Worm (Caenorhabditis elegans) whole organism, young adult: ENCODE measurements around the gene str-246.
A peak's percentile ranks its signal among the peaks of the same experiment; 100 is the strongest.

Source experiments
- B0035.1 ChIP-seq: sonication (generic microtip); optimal IDR thresholded peaks from 2 replicates; lab custom pipeline; 2016; ENCODE audit warnings: missing genetic modification characterization, mild to moderate bottlenecking, missing compliant biosample characterization, missing genotype, missing genetic modification reagents
- C17E4.6 ChIP-seq: fragments of 200-800 bp; sonication (Bioruptor generic); IDR thresholded peaks from 2 replicates; pipeline ENCODE4 v1.3.6; 2022; ENCODE audit warnings: missing genetic modification reagents, missing genetic modification characterization, missing compliant biosample characterization
- F22D6.2 ChIP-seq: sonication (generic microtip); optimal IDR thresholded peaks from 2 replicates; lab custom pipeline; 2016; ENCODE audit warnings: mild to moderate bottlenecking, missing genetic modification characterization, missing compliant biosample characterization
- F55B11.4 ChIP-seq: sonication (generic microtip); optimal IDR thresholded peaks from 2 replicates; lab custom pipeline; 2016; ENCODE audit warnings: missing compliant biosample characterization, missing genetic modification characterization, borderline replicate concordance; ENCODE audit not compliant: insufficient read depth
- F57A8.1 ChIP-seq: fragments of 200-800 bp; sonication (Bioruptor generic); optimal IDR thresholded peaks from 2 replicates; lab custom pipeline; 2018; ENCODE audit warnings: mild to moderate bottlenecking, missing genetic modification characterization, moderate library complexity, missing compliant biosample characterization
- K11D2.4 ChIP-seq: fragments of 200-800 bp; sonication (Bioruptor generic); IDR thresholded peaks from 2 replicates; pipeline ENCODE4 v1.3.6; 2022; ENCODE audit warnings: missing genetic modification reagents, missing genetic modification characterization, missing compliant biosample characterization
- T07F8.4 ChIP-seq: sonication (generic microtip); optimal IDR thresholded peaks from 2 replicates; lab custom pipeline; 2016; ENCODE audit warnings: mild to moderate bottlenecking, missing genetic modification characterization, moderate library complexity, missing compliant biosample characterization
- Y56A3A.18 ChIP-seq: fragments of 200-800 bp; sonication (Bioruptor generic); IDR thresholded peaks from 2 replicates; pipeline ENCODE4 v1.3.6; 2022; ENCODE audit warnings: missing genetic modification reagents, missing genetic modification characterization, missing compliant biosample characterization
- Y79H2A.3 ChIP-seq: fragments of 200-800 bp; sonication (Bioruptor generic); conservative IDR thresholded peaks from 2 replicates; pipeline ENCODE4 v1.3.6; 2022; ENCODE audit warnings: missing genetic modification reagents, missing genetic modification characterization, missing compliant biosample characterization
- ama-1 ChIP-seq, 3 experiments: fragments of 150-350 bp in 1 of 3; sonication (generic microtip) in 2 of 3; optimal IDR thresholded peaks; 2 replicates each; lab custom pipeline; 2014 to 2018; ENCODE audit warnings: missing biosample characterization in 2 of 3, missing genetic modification characterization in 2 of 3, missing genetic modification reagents in 2 of 3
- attf-5 ChIP-seq: fragments of 200-800 bp; sonication (Bioruptor generic); optimal IDR thresholded peaks from 2 replicates; lab custom pipeline; 2018; ENCODE audit warnings: mild to moderate bottlenecking, missing genetic modification characterization, missing compliant biosample characterization
- bed-2 ChIP-seq: fragments of 200-800 bp; sonication (Bioruptor generic); IDR thresholded peaks from 2 replicates; pipeline ENCODE4 v1.3.6; 2022; ENCODE audit warnings: missing genetic modification reagents, missing genetic modification characterization, missing compliant biosample characterization
- ceh-100 ChIP-seq: fragments of 200-800 bp; sonication (Bioruptor generic); IDR thresholded peaks from 2 replicates; pipeline ENCODE4 v1.3.6; 2022; ENCODE audit warnings: missing genetic modification reagents, missing genetic modification characterization, missing compliant biosample characterization
- ceh-58 ChIP-seq: fragments of 200-800 bp; sonication (Bioruptor generic); IDR thresholded peaks from 2 replicates; pipeline ENCODE4 v1.3.6; 2022; ENCODE audit warnings: missing genetic modification characterization, missing compliant biosample characterization
- chd-7 ChIP-seq: sonication (generic microtip); optimal IDR thresholded peaks from 2 replicates; lab custom pipeline; 2016; ENCODE audit warnings: mild to moderate bottlenecking, missing genetic modification characterization, moderate library complexity, missing compliant biosample characterization
- efl-1 ChIP-seq: fragments of 150-350 bp; optimal IDR thresholded peaks from 2 replicates; lab custom pipeline; 2014; ENCODE audit warnings: missing biosample characterization, missing genetic modification reagents, missing genetic modification characterization
- fkh-3 ChIP-seq: sonication (generic microtip); optimal IDR thresholded peaks from 2 replicates; lab custom pipeline; 2016; ENCODE audit warnings: mild to moderate bottlenecking, missing genetic modification characterization, missing compliant biosample characterization
- hlh-26 ChIP-seq: fragments of 200-800 bp; sonication (Bioruptor generic); conservative IDR thresholded peaks from 2 replicates; pipeline ENCODE4 v1.3.6; 2022; ENCODE audit warnings: missing genetic modification reagents, missing genetic modification characterization, missing compliant biosample characterization
- hrde-1 ChIP-seq: sonication (generic microtip); optimal IDR thresholded peaks from 2 replicates; lab custom pipeline; 2016; ENCODE audit warnings: missing genetic modification characterization, mild to moderate bottlenecking, missing compliant biosample characterization, moderate library complexity, missing genotype, missing genetic modification reagents, borderline replicate concordance
- hsf-1 ChIP-seq: fragments of 200-800 bp; sonication (Bioruptor generic); IDR thresholded peaks from 2 replicates; pipeline ENCODE4 v1.3.6; 2022; ENCODE audit warnings: missing genetic modification reagents, missing genetic modification characterization, missing compliant biosample characterization
- let-607 ChIP-seq, 2 experiments: fragments of 200-800 bp in 1 of 2; sonication (Bioruptor generic) in 1 of 2; sonication (generic microtip) in 1 of 2; optimal IDR thresholded peaks; 2 replicates each; lab custom pipeline; 2016 to 2018; ENCODE audit warnings: mild to moderate bottlenecking in 2 of 2, missing compliant biosample characterization in 2 of 2, missing genetic modification characterization in 2 of 2, moderate library complexity in 2 of 2, missing genotype in 1 of 2
- lin-26 ChIP-seq: fragments of 200-800 bp; sonication (Bioruptor generic); IDR thresholded peaks from 2 replicates; pipeline ENCODE4 v1.3.6; 2022; ENCODE audit warnings: missing genetic modification reagents, missing genetic modification characterization, missing compliant biosample characterization
- lin-54 ChIP-seq: fragments of 200-800 bp; sonication (Bioruptor generic); optimal IDR thresholded peaks from 2 replicates; lab custom pipeline; 2018; ENCODE audit warnings: mild to moderate bottlenecking, missing genetic modification characterization, missing compliant biosample characterization
- lsl-1 ChIP-seq: fragments of 200-800 bp; sonication (Bioruptor generic); optimal IDR thresholded peaks from 2 replicates; lab custom pipeline; 2018; ENCODE audit warnings: mild to moderate bottlenecking, missing genetic modification characterization, moderate library complexity, missing compliant biosample characterization
- mxl-1 ChIP-seq: sonication (generic microtip); optimal IDR thresholded peaks from 2 replicates; lab custom pipeline; 2016; ENCODE audit warnings: missing genetic modification characterization, missing compliant biosample characterization
- nfya-1 ChIP-seq: sonication (generic microtip); optimal IDR thresholded peaks from 2 replicates; lab custom pipeline; 2017; ENCODE audit warnings: antibody characterized with exemption, missing compliant biosample characterization, missing genetic modification characterization, borderline replicate concordance; ENCODE audit not compliant: insufficient read depth
- nhr-80 ChIP-seq: sonication (generic microtip); optimal IDR thresholded peaks from 2 replicates; lab custom pipeline; 2016; ENCODE audit warnings: missing genetic modification characterization, missing compliant biosample characterization
- rec-8 ChIP-seq, 2 experiments: sonication (generic microtip); optimal IDR thresholded peaks; 2 replicates each; lab custom pipeline; 2016; ENCODE audit warnings: mild to moderate bottlenecking in 2 of 2, missing genetic modification characterization in 2 of 2, missing genetic modification reagents in 2 of 2, missing genotype in 2 of 2, missing biosample characterization in 1 of 2, missing compliant biosample characterization in 1 of 2, moderate library complexity in 1 of 2
- repo-1 ChIP-seq: sonication (generic microtip); optimal IDR thresholded peaks from 2 replicates; lab custom pipeline; 2017; ENCODE audit warnings: mild to moderate bottlenecking, missing genetic modification characterization, missing compliant biosample characterization
- sea-2 ChIP-seq: fragments of 200-800 bp; sonication (Bioruptor generic); IDR thresholded peaks from 2 replicates; pipeline ENCODE4 v1.3.6; 2022; ENCODE audit warnings: missing genetic modification characterization, missing compliant biosample characterization
- snpc-1.1 ChIP-seq: sonication (generic microtip); optimal IDR thresholded peaks from 2 replicates; lab custom pipeline; 2017; ENCODE audit warnings: missing genetic modification characterization, mild to moderate bottlenecking, missing compliant biosample characterization, antibody characterized with exemption, moderate library complexity, missing genotype, missing genetic modification reagents; ENCODE audit not compliant: insufficient read depth
- tlf-1 ChIP-seq: fragments of 200-800 bp; sonication (Bioruptor generic); optimal IDR thresholded peaks from 2 replicates; lab custom pipeline; 2018; ENCODE audit warnings: mild to moderate bottlenecking, missing genetic modification characterization, missing compliant biosample characterization
- ztf-22 ChIP-seq: fragments of 200-800 bp; sonication (Bioruptor generic); optimal IDR thresholded peaks from 2 replicates; lab custom pipeline; 2018; ENCODE audit warnings: mild to moderate bottlenecking, missing genetic modification characterization, moderate library complexity, missing compliant biosample characterization
- ztf-26 ChIP-seq: sonication (generic microtip); optimal IDR thresholded peaks from 2 replicates; lab custom pipeline; 2017; ENCODE audit warnings: missing genetic modification characterization, missing compliant biosample characterization
- ztf-3 ChIP-seq: fragments of 200-800 bp; sonication (Bioruptor generic); optimal IDR thresholded peaks from 2 replicates; lab custom pipeline; 2018; ENCODE audit warnings: mild to moderate bottlenecking, missing genetic modification characterization, missing compliant biosample characterization
- ztf-6 ChIP-seq: fragments of 200-800 bp; sonication (Bioruptor generic); IDR thresholded peaks from 2 replicates; pipeline ENCODE4 v1.3.6; 2022; ENCODE audit warnings: missing genetic modification reagents, missing genetic modification characterization, missing compliant biosample characterization

The str-246 gene

ce11 chrIII:11066691-11067090 is 10.8 kb upstream of the str-246 start (continued):
- TF ChIP-seq nhr-80 = peak; percentile 15
- TF ChIP-seq ama-1 (optimal IDR thresholded peaks at IDR 0.05; lab: Kevin White, UChicago) = no peak
- no peak for TF ChIP-seq ama-1 (GFP tag; optimal IDR thresholded peaks at IDR 0.05; lab: Kevin White, UChicago)
- peak; percentile 39; the same call in 1 of the 2 replicates for TF ChIP-seq hsf-1 (GFP tag; lab: Robert Waterston, UW)
- peak; percentile 54 for TF ChIP-seq T07F8.4 (tag; lab: Kevin White, UChicago)
- peak; percentile 76; the same call in 1 of the 2 replicates for TF ChIP-seq ztf-6
- no peak for TF ChIP-seq F55B11.4 (tag; lab: Kevin White, UChicago)
- TF ChIP-seq bed-2 (GFP tag; lab: Robert Waterston, UW) = no peak
- no peak for TF ChIP-seq F57A8.1 (GFP tag; lab: Kevin White, UChicago)
- TF ChIP-seq B0035.1 (tag; lab: Kevin White, UChicago) = peak; percentile 66
- TF ChIP-seq, all 124 proteins: peak for 87

- TF ChIP-seq ama-1 (optimal IDR thresholded peaks at IDR 0.05; lab: Kevin White, UChicago) (no peak), ama-1 (GFP tag; optimal IDR thresholded peaks at IDR 0.05; lab: Kevin White, UChicago) (no peak), ztf-3 (GFP tag; lab: Kevin White, UChicago) (no peak), nfya-1 (tag; lab: Kevin White, UChicago) (no peak), C17E4.6 (no peak), rec-8 (tag; optimal IDR thresholded peaks at IDR 0.05; lab: Kevin White, UChicago) (no peak), attf-5 (GFP tag; lab: Kevin White, UChicago) (no peak), hlh-26 (no peak), fkh-3 (tag; lab: Kevin White, UChicago) (no peak), K11D2.4 (GFP tag; lab: Robert Waterston, UW) (no peak), ztf-26 (tag; lab: Kevin White, UChicago) (no peak)
- TF ChIP-seq, all 124 proteins: peak for 0
Measured at ce11 chrIII:11068553-11068952, 9.0 kb upstream of the str-246 start, which contains the start of gene W09D6.1. Gene W09D6.1 (plus strand): TSS chrIII:11068853.

ce11 chrIII:11069265-11069664 is 8.2 kb upstream of the str-246 start:
- TF ChIP-seq ceh-58 (GFP tag; lab: Robert Waterston, UW) = no peak
- no peak for TF ChIP-seq ceh-100 (GFP tag; lab: Robert Waterston, UW)
- TF ChIP-seq F22D6.2 = no peak
- TF ChIP-seq repo-1 (tag; lab: Kevin White, UChicago) = no peak
- no peak for TF ChIP-seq sea-2 (GFP tag; lab: Robert Waterston, UW)
- TF ChIP-seq lin-26 (GFP tag; lab: Robert Waterston, UW) = no peak
- no peak for TF ChIP-seq snpc-1.1 (tag; lab: Kevin White, UChicago)
- no peak for TF ChIP-seq Y79H2A.3 (GFP tag; lab: Robert Waterston, UW)
- TF ChIP-seq tlf-1 = no peak
- TF ChIP-seq ztf-22 = no peak
- no peak for TF ChIP-seq chd-7
- TF ChIP-seq Y56A3A.18 (GFP tag; lab: Robert Waterston, UW) = no peak
- no peak for TF ChIP-seq hrde-1 (tag; lab: Kevin White, UChicago)
- TF ChIP-seq efl-1 (GFP tag; lab: Kevin White, UChicago) = no peak

- no peak for TF ChIP-seq attf-5 (GFP tag; lab: Kevin White, UChicago)
- TF ChIP-seq let-607 (tag; optimal IDR thresholded peaks at IDR 0.05; lab: Kevin White, UChicago) = no peak
- no peak for TF ChIP-seq lsl-1
- TF ChIP-seq F57A8.1 (GFP tag; lab: Kevin White, UChicago) = no peak
- TF ChIP-seq mxl-1 (tag; lab: Kevin White, UChicago) = no peak
- TF ChIP-seq lin-54 (GFP tag; lab: Kevin White, UChicago) = no peak
- no peak for TF ChIP-seq ceh-100 (GFP tag; lab: Robert Waterston, UW)
Measured at ce11 chrIII:11070210-11070609, 7.3 kb upstream of the str-246 start.
